Fruit fly (Drosophila melanogaster) S2 (cell line): ENCODE measurements around the gene Mlp84B.

ENCODE experiments used
- CG8478 ChIP-seq: fragments of >200 bp; optimal IDR thresholded peaks from 2 replicates; lab custom pipeline; 2018
- CTCF ChIP-seq, 2 experiments: fragments of >200 bp; optimal IDR thresholded peaks; 2 replicates each; lab custom pipeline; 2018

- no peak for TF ChIP-seq CG8478
- TF ChIP-seq CTCF (optimal IDR thresholded peaks at IDR 0.05; lab: Kevin White, UChicago) = no peak
Measured at dm6 chr3R:7122172-7123072, 4.9 kb upstream of the Mlp84B start.
